Fruit fly (Drosophila melanogaster) whole organism, embryonic: ENCODE measurements around the gene sgll.
A peak's percentile ranks its signal among the peaks of the same experiment; 100 is the strongest.

Experiments used
- ATbp ChIP-seq: fragments of 200-800 bp; sonication (Bioruptor generic); optimal IDR thresholded peaks from 2 replicates; lab custom pipeline; 2017; ENCODE audit warnings: missing biosample characterization, mild to moderate bottlenecking, missing genetic modification characterization, missing genetic modification reagents
- CG11696 ChIP-seq: fragments of 200-800 bp; sonication (Bioruptor generic); IDR thresholded peaks from 2 replicates; pipeline ENCODE4 v1.3.6; 2022; ENCODE audit warnings: missing biosample characterization, missing genetic modification characterization
- CG12071 ChIP-seq: fragments of 200-800 bp; sonication (Bioruptor generic); optimal IDR thresholded peaks from 3 replicates; lab custom pipeline; 2018; ENCODE audit warnings: missing biosample characterization, mild to moderate bottlenecking, missing genetic modification characterization
- CG1233 ChIP-seq: fragments of 200-800 bp; sonication (Bioruptor generic); optimal IDR thresholded peaks from 4 replicates; lab custom pipeline; 2018; ENCODE audit warnings: missing biosample characterization, mild to moderate bottlenecking, missing genetic modification characterization
- CG13424 ChIP-seq: fragments of 200-800 bp; sonication (Bioruptor generic); optimal IDR thresholded peaks from 2 replicates; lab custom pipeline; 2019; ENCODE audit warnings: missing biosample characterization, mild to moderate bottlenecking, missing genetic modification characterization, moderate library complexity
- CG15269 ChIP-seq: fragments of 200-800 bp; sonication (Bioruptor generic); optimal IDR thresholded peaks from 2 replicates; lab custom pipeline; 2018; ENCODE audit warnings: missing biosample characterization, mild to moderate bottlenecking, missing genetic modification characterization, moderate library complexity
- CG1529 ChIP-seq: fragments of 200-800 bp; sonication (Bioruptor generic); optimal IDR thresholded peaks from 3 replicates; lab custom pipeline; 2018; ENCODE audit warnings: missing biosample characterization, missing genetic modification characterization
- CG15601 ChIP-seq: fragments of 200-800 bp; sonication (Bioruptor generic); optimal IDR thresholded peaks from 3 replicates; lab custom pipeline; 2019; ENCODE audit warnings: missing biosample characterization, mild to moderate bottlenecking, missing genetic modification characterization, moderate library complexity
- CG17328 ChIP-seq: fragments of 200-800 bp; sonication (Bioruptor generic); IDR thresholded peaks from 2 replicates; pipeline ENCODE4 v1.3.6; 2022; ENCODE audit warnings: missing biosample characterization, missing genetic modification characterization
- CG17568 ChIP-seq: fragments of 200-800 bp; sonication (Bioruptor generic); optimal IDR thresholded peaks from 2 replicates; lab custom pipeline; 2018; ENCODE audit warnings: missing biosample characterization, mild to moderate bottlenecking, missing genetic modification characterization, moderate library complexity
- CG17802 ChIP-seq: fragments of 200-800 bp; sonication (Bioruptor generic); optimal IDR thresholded peaks from 2 replicates; lab custom pipeline; 2018; ENCODE audit warnings: missing biosample characterization, mild to moderate bottlenecking, missing genetic modification characterization, moderate library complexity
- CG17912 ChIP-seq: fragments of 200-800 bp; sonication (Bioruptor generic); optimal IDR thresholded peaks from 2 replicates; lab custom pipeline; 2018; ENCODE audit warnings: missing biosample characterization, mild to moderate bottlenecking, missing genetic modification characterization
- CG2678 ChIP-seq: fragments of 200-800 bp; sonication (Bioruptor generic); optimal IDR thresholded peaks from 3 replicates; lab custom pipeline; 2019; ENCODE audit warnings: missing biosample characterization, mild to moderate bottlenecking, missing genetic modification characterization, moderate library complexity
- CG2875 ChIP-seq: fragments of 200-800 bp; sonication (Bioruptor generic); optimal IDR thresholded peaks from 2 replicates; lab custom pipeline; 2017; ENCODE audit warnings: missing biosample characterization, mild to moderate bottlenecking, missing genetic modification characterization, missing genetic modification reagents
- CG4820 ChIP-seq: fragments of 200-800 bp; sonication (Bioruptor generic); optimal IDR thresholded peaks from 3 replicates; lab custom pipeline; 2016; ENCODE audit warnings: missing biosample characterization, missing genetic modification characterization
- CG6854 ChIP-seq: fragments of 200-800 bp; sonication (Bioruptor generic); optimal IDR thresholded peaks from 3 replicates; lab custom pipeline; 2017; ENCODE audit warnings: missing biosample characterization, mild to moderate bottlenecking, missing genetic modification characterization
- CG7839 ChIP-seq: fragments of 200-800 bp; sonication (Bioruptor generic); optimal IDR thresholded peaks from 3 replicates; lab custom pipeline; 2018; ENCODE audit warnings: missing biosample characterization, mild to moderate bottlenecking, missing genetic modification characterization, moderate library complexity
- CG8290 ChIP-seq, 3 experiments: fragments of 200-800 bp; sonication (Bioruptor generic); optimal IDR thresholded peaks; 2 replicates each; lab custom pipeline; 2016 to 2019; ENCODE audit warnings: missing biosample characterization in 3 of 3, missing genetic modification characterization in 3 of 3, mild to moderate bottlenecking in 2 of 3, moderate library complexity in 1 of 3
- CG8359 ChIP-seq: fragments of 200-800 bp; sonication (Bioruptor generic); optimal IDR thresholded peaks from 2 replicates; lab custom pipeline; 2017; ENCODE audit warnings: missing biosample characterization, mild to moderate bottlenecking, missing genetic modification characterization, borderline replicate concordance
- CG8388 ChIP-seq: fragments of 200-800 bp; sonication (Bioruptor generic); optimal IDR thresholded peaks from 2 replicates; lab custom pipeline; 2019; ENCODE audit warnings: missing biosample characterization, mild to moderate bottlenecking, missing genetic modification characterization, moderate library complexity
- CG9437 ChIP-seq: fragments of 200-800 bp; sonication (Bioruptor generic); optimal IDR thresholded peaks from 2 replicates; lab custom pipeline; 2018; ENCODE audit warnings: missing biosample characterization, mild to moderate bottlenecking, missing genetic modification characterization
- Deaf1 ChIP-seq: fragments of 200-800 bp; optimal IDR thresholded peaks from 3 replicates; lab custom pipeline; 2019; ENCODE audit warnings: missing biosample characterization, mild to moderate bottlenecking, missing genetic modification characterization, moderate library complexity
- Drgx ChIP-seq: fragments of 200-800 bp; sonication (Bioruptor generic); IDR thresholded peaks from 2 replicates; pipeline ENCODE4 v1.3.6; 2022; ENCODE audit warnings: missing biosample characterization, missing genetic modification characterization
- Hr78 ChIP-seq, 2 experiments: fragments of 200-800 bp in 1 of 2; fragments of >200 bp in 1 of 2; sonication (Bioruptor generic) in 1 of 2; optimal IDR thresholded peaks; 2 replicates each; lab custom pipeline; 2017 to 2019; ENCODE audit warnings: missing biosample characterization in 2 of 2, missing genetic modification characterization in 2 of 2, mild to moderate bottlenecking in 1 of 2, moderate library complexity in 1 of 2
- MESR4 ChIP-seq: fragments of 200-800 bp; sonication (Bioruptor generic); optimal IDR thresholded peaks from 2 replicates; lab custom pipeline; 2018; ENCODE audit warnings: missing biosample characterization, mild to moderate bottlenecking, missing genetic modification characterization, moderate library complexity
- MTF-1 ChIP-seq: fragments of 200-800 bp; sonication (Bioruptor generic); optimal IDR thresholded peaks from 2 replicates; lab custom pipeline; 2018; ENCODE audit warnings: missing biosample characterization, mild to moderate bottlenecking, missing genetic modification characterization, borderline replicate concordance
- NfI ChIP-seq: fragments of 200-800 bp; sonication (Bioruptor generic); optimal IDR thresholded peaks from 3 replicates; lab custom pipeline; 2018; ENCODE audit warnings: missing biosample characterization, mild to moderate bottlenecking, missing genetic modification characterization, moderate library complexity
- Oli ChIP-seq: fragments of 200-800 bp; sonication (Bioruptor generic); optimal IDR thresholded peaks from 2 replicates; lab custom pipeline; 2018; ENCODE audit warnings: missing biosample characterization, mild to moderate bottlenecking, missing genetic modification characterization, moderate library complexity
- Rx ChIP-seq: fragments of 200-800 bp; sonication (Bioruptor generic); IDR thresholded peaks from 2 replicates; pipeline ENCODE4 v1.3.6; 2022; ENCODE audit warnings: missing biosample characterization, missing genetic modification characterization
- Sox102F ChIP-seq: fragments of 200-800 bp; sonication (Bioruptor generic); optimal IDR thresholded peaks from 2 replicates; lab custom pipeline; 2018; ENCODE audit warnings: missing biosample characterization, mild to moderate bottlenecking, missing genetic modification characterization, moderate library complexity
- Sry-δ ChIP-seq: fragments of 200-800 bp; sonication (Bioruptor generic); optimal IDR thresholded peaks from 2 replicates; lab custom pipeline; 2016; ENCODE audit warnings: missing biosample characterization, missing genetic modification characterization
- ac ChIP-seq: fragments of 200-800 bp; sonication (Bioruptor generic); optimal IDR thresholded peaks from 3 replicates; lab custom pipeline; 2017; ENCODE audit warnings: missing biosample characterization, mild to moderate bottlenecking, missing genetic modification characterization
- btn ChIP-seq: fragments of 200-800 bp; sonication (Bioruptor generic); optimal IDR thresholded peaks from 2 replicates; lab custom pipeline; 2016; ENCODE audit warnings: missing biosample characterization, missing genetic modification characterization
- ci ChIP-seq: fragments of 200-800 bp; sonication (Bioruptor generic); IDR thresholded peaks from 3 replicates; pipeline ENCODE4 v1.3.6; 2022; ENCODE audit warnings: missing biosample characterization, missing genetic modification characterization
- crc ChIP-seq: fragments of 200-800 bp; sonication (Bioruptor generic); optimal IDR thresholded peaks from 2 replicates; lab custom pipeline; 2016; ENCODE audit warnings: missing biosample characterization, missing genetic modification characterization
- dmrt99B ChIP-seq: fragments of 200-800 bp; sonication (Bioruptor generic); optimal IDR thresholded peaks from 2 replicates; lab custom pipeline; 2018; ENCODE audit warnings: missing biosample characterization, mild to moderate bottlenecking, missing genetic modification characterization, moderate library complexity
- ems ChIP-seq: fragments of 200-800 bp; sonication (Bioruptor generic); optimal IDR thresholded peaks from 3 replicates; lab custom pipeline; 2016; ENCODE audit warnings: missing biosample characterization, missing genetic modification characterization
- fd102C ChIP-seq: fragments of 200-800 bp; sonication (Bioruptor generic); optimal IDR thresholded peaks from 2 replicates; lab custom pipeline; 2018; ENCODE audit warnings: missing biosample characterization, mild to moderate bottlenecking, missing genetic modification characterization, moderate library complexity
- fd64A ChIP-seq: fragments of 200-800 bp; sonication (Bioruptor generic); optimal IDR thresholded peaks from 3 replicates; lab custom pipeline; 2018; ENCODE audit warnings: missing biosample characterization, mild to moderate bottlenecking, missing genetic modification characterization
- ham ChIP-seq: fragments of 200-800 bp; sonication (Bioruptor generic); IDR thresholded peaks from 2 replicates; pipeline ENCODE4 v1.3.6; 2022; ENCODE audit warnings: missing biosample characterization, missing genetic modification characterization
- jumu ChIP-seq: fragments of 200-800 bp; sonication (Bioruptor generic); optimal IDR thresholded peaks from 3 replicates; lab custom pipeline; 2016; ENCODE audit warnings: missing biosample characterization, missing genetic modification characterization
- psq ChIP-seq: fragments of 200-800 bp; sonication (Bioruptor generic); optimal IDR thresholded peaks from 2 replicates; lab custom pipeline; 2017; ENCODE audit warnings: missing biosample characterization, missing genetic modification characterization
- repo ChIP-seq: fragments of 200-800 bp; sonication (Bioruptor generic); optimal IDR thresholded peaks from 2 replicates; lab custom pipeline; 2016; ENCODE audit warnings: missing biosample characterization, missing genetic modification characterization
- schlank ChIP-seq: fragments of 200-800 bp; sonication (Bioruptor generic); optimal IDR thresholded peaks from 2 replicates; lab custom pipeline; 2018; ENCODE audit warnings: missing biosample characterization, mild to moderate bottlenecking, missing genetic modification characterization
- sens ChIP-seq: fragments of 200-800 bp; sonication (Bioruptor generic); peaks from one replicate; lab custom pipeline; 2016; ENCODE audit warnings: missing biosample characterization, missing genetic modification characterization
- stc ChIP-seq: fragments of 200-800 bp; sonication (Bioruptor generic); IDR thresholded peaks from 2 replicates; pipeline ENCODE4 v1.3.6; 2022; ENCODE audit warnings: missing biosample characterization, missing genetic modification characterization
- tin ChIP-seq: fragments of 200-800 bp; sonication (Bioruptor generic); optimal IDR thresholded peaks from 3 replicates; lab custom pipeline; 2016; ENCODE audit warnings: missing biosample characterization, missing genetic modification characterization
- ttk ChIP-seq: fragments of 200-800 bp; sonication (Bioruptor generic); IDR thresholded peaks from 2 replicates; pipeline ENCODE4 v2.1.2; 2022; ENCODE audit warnings: missing biosample characterization, missing genetic modification characterization
- vfl ChIP-seq: fragments of 200-800 bp; sonication (Bioruptor generic); optimal IDR thresholded peaks from 2 replicates; lab custom pipeline; 2016; ENCODE audit warnings: missing biosample characterization, missing genetic modification characterization

sgll gene

dm6 chr3R:7779620-7780019, 30.7 kb upstream of the sgll start (continued):
- TF ChIP-seq fd102C (GFP tag; lab: Kevin White, UChicago) (peak; percentile 20), CG15269 (tag; lab: Kevin White, UChicago) (peak; percentile 50), dmrt99B (peak; percentile 23), crc (GFP tag; lab: Kevin White, UChicago) (no peak), btn (GFP tag; lab: Kevin White, UChicago) (peak; percentile 25), MESR4 (no peak), CG13424 (tag; lab: Kevin White, UChicago) (peak; percentile 47), psq (GFP tag; lab: Kevin White, UChicago) (no peak), CG17568 (GFP tag; lab: Kevin White, UChicago) (peak; percentile 12), CG17802 (tag; lab: Kevin White, UChicago) (peak; percentile 39), CG4820 (GFP tag; lab: Kevin White, UChicago) (peak; percentile 26), vfl (no peak), ac (GFP tag; lab: Kevin White, UChicago) (no peak), NfI (GFP tag; lab: Kevin White, UChicago) (peak; percentile 64), MTF-1 (GFP tag; lab: Kevin White, UChicago) (peak; percentile 78), Sox102F (GFP tag; lab: Kevin White, UChicago) (peak; percentile 24), jumu (GFP tag; lab: Kevin White, UChicago) (no peak), CG8290 (GFP tag; optimal IDR thresholded peaks at IDR 0.05; lab: Kevin White, UChicago) (no peak), CG8290 (tag; optimal IDR thresholded peaks at IDR 0.05; lab: Kevin White, UChicago) (peak in 1 of 2 experiments; percentile 18), CG12071 (GFP tag; lab: Kevin White, UChicago) (peak; percentile 60), CG2875 (peak; percentile 61), CG17912 (GFP tag; lab: Kevin White, UChicago) (peak; percentile 74), Rx (GFP tag; lab: Robert Waterston, UW) (peak; percentile 12; the same call in 1 of the 2 replicates), Sry-δ (GFP tag; lab: Kevin White, UChicago) (no peak), ems (GFP tag; lab: Kevin White, UChicago) (no peak), stc (0 out of 2 replicates have a peak, but pooled peaks have one; percentile 35), Oli (peak; percentile 42), CG6854 (peak; percentile 29), ham (GFP tag; lab: Robert Waterston, UW) (no peak), Deaf1 (no peak), CG9437 (GFP tag; lab: Kevin White, UChicago) (peak; percentile 78), tin (GFP tag; lab: Kevin White, UChicago) (no peak), CG1529 (GFP tag; lab: Kevin White, UChicago) (peak; percentile 17), CG8388 (GFP tag; lab: Kevin White, UChicago) (peak; percentile 29), CG11696 (0 out of 2 replicates have a peak, but pooled peaks have one; percentile 8), ATbp (GFP tag; lab: Kevin White, UChicago) (peak; percentile 57), schlank (tag; lab: Kevin White, UChicago) (no peak), ci (peak; percentile 84), sens (GFP tag; lab: Kevin White, UChicago) (peak; percentile 59), fd64A (GFP tag; lab: Kevin White, UChicago) (peak; percentile 34), Hr78 (GFP tag; optimal IDR thresholded peaks at IDR 0.05; lab: Kevin White, UChicago) (no peak), ttk (GFP tag; lab: Robert Waterston, UW) (peak; percentile 10; the same call in 1 of the 2 replicates), Drgx (GFP tag; lab: Robert Waterston, UW) (peak; percentile 44), CG7839 (tag; lab: Kevin White, UChicago) (peak; percentile 31), repo (no peak), CG2678 (tag; lab: Kevin White, UChicago) (no peak), CG17328 (GFP tag; lab: Robert Waterston, UW) (peak; percentile 58; the same call in 1 of the 2 replicates), CG15601 (peak; percentile 37), CG8359 (GFP tag; lab: Kevin White, UChicago) (peak; percentile 30), CG1233 (GFP tag; lab: Kevin White, UChicago) (peak; percentile 57)
